Worm (Caenorhabditis elegans): ENCODE results near the gene M162.7.
A peak's percentile ranks its signal among the peaks of the same experiment; 100 is the strongest.

Gene M162.7

ce11 chrV:19802797-19803196 lies 8.0 kb upstream of the M162.7 start:
- TF ChIP-seq ceh-79 (tag; optimal IDR thresholded peaks at IDR 0.05): no peak
- TF ChIP-seq Y95B8A.8 (GFP tag; IDR thresholded peaks at IDR 0.05): no peak
- TF ChIP-seq ztf-18 (tag; optimal IDR thresholded peaks at IDR 0.05): no peak
- TF ChIP-seq B0019.2 (GFP tag; conservative IDR thresholded peaks at IDR 0.05): no peak
- no peak for TF ChIP-seq F49E8.2 (tag; optimal IDR thresholded peaks at IDR 0.05; ENCODE audit: insufficient read depth)
- no peak for TF ChIP-seq zim-3 (tag; optimal IDR thresholded peaks at IDR 0.05)
- no peak for TF ChIP-seq unc-130 (GFP tag; optimal IDR thresholded peaks at IDR 0.05)
- no peak for TF ChIP-seq fkh-3 (tag; optimal IDR thresholded peaks at IDR 0.05)
- no peak for TF ChIP-seq nhr-80 (tag; optimal IDR thresholded peaks at IDR 0.05)
- no peak for TF ChIP-seq attf-5 (GFP tag; optimal IDR thresholded peaks at IDR 0.05)
- TF ChIP-seq ekl-4 (GFP tag; IDR thresholded peaks at IDR 0.05): no peak
- TF ChIP-seq hrde-1 (tag; optimal IDR thresholded peaks at IDR 0.05; ENCODE audit: borderline replicate concordance): no peak
- TF ChIP-seq egrh-3 (GFP tag; IDR thresholded peaks at IDR 0.05): no peak
- TF ChIP-seq sptf-2 (GFP tag; optimal IDR thresholded peaks at IDR 0.05): no peak
- TF ChIP-seq ceh-91 (GFP tag; IDR thresholded peaks at IDR 0.05): no peak
- no peak for TF ChIP-seq F10E7.11 (tag; optimal IDR thresholded peaks at IDR 0.05)
- no peak for TF ChIP-seq F52B5.7 (tag; optimal IDR thresholded peaks at IDR 0.05)

DNA sequence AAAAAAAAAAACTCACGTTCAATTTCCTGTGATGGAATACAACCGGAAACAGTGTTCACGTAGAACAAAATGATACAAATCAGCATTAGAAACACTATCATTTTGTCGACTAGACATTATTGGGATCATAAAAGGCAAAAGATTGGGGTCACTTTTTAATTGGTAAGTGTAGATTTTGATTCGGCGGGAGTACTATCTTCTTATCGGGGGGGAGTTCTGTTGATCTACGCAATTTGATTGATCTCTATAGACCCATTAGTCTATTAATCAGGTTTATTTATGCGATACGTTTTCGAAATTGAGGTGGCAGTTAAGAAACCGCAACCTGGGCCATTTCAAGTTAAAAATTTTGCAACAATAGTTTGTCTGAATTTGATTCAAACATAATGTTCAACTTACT lies 6.2 kb upstream of the M162.7 start, which contains the start of gene Y116F11B.2:
Gene Y116F11B.2, minus strand, starts transcription at position 101 of the 400 bp plus-strand sequence.
- TF ChIP-seq F10E7.11 (tag; optimal IDR thresholded peaks at IDR 0.05) (no peak), tlf-1 (GFP tag; optimal IDR thresholded peaks at IDR 0.05) (no peak), let-607 (tag; optimal IDR thresholded peaks at IDR 0.05) (no peak)

ce11 chrV:19790248-19790647 lies 4.6 kb downstream of the M162.7 start:
- TF ChIP-seq zfh-2 (GFP tag; conservative IDR thresholded peaks at IDR 0.05) (peak; percentile 82), ztf-18 (tag; optimal IDR thresholded peaks at IDR 0.05) (no peak), egrh-3 (GFP tag; IDR thresholded peaks at IDR 0.05) (peak; percentile 30; the same call in 1 of the 2 replicates)

ce11 chrV:19788360-19788759 lies 6.5 kb downstream of the M162.7 start, which contains the start of gene clec-258:
clec-258 (plus strand) TSS chrV:19788440.
- no peak for TF ChIP-seq die-1 (tag; optimal IDR thresholded peaks at IDR 0.05)
- TF ChIP-seq ztf-26 (tag; optimal IDR thresholded peaks at IDR 0.05): no peak
- no peak for TF ChIP-seq B0035.1 (tag; optimal IDR thresholded peaks at IDR 0.05)
- no peak for TF ChIP-seq xnd-1 (tag; optimal IDR thresholded peaks at IDR 0.05)
- TF ChIP-seq lin-54 (GFP tag; optimal IDR thresholded peaks at IDR 0.05): no peak
- TF ChIP-seq nhr-80 (tag; optimal IDR thresholded peaks at IDR 0.05): peak; percentile 56

DNA sequence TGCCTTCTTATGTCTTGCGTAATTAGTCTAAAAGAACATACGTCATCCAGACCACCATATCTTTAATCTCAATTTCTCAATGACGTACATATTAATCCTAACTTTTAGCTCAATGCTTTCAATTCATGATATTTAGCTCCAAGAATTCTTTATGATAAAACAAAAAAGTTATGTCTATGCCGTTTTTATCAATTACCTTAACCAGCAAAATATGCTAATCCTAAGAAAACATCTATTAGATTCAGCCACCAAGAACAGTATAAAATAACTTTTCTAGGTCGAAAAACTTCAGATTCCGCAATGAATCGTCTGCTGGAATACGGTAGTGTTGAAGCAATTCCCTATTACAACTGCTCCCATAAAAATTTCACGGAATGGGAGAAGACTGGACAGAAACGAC lies 11.0 kb downstream of the M162.7 start, which contains the start of gene srt-45:
Gene srt-45, plus strand, starts transcription at position 301 of the 400 bp plus-strand sequence.
- no peak for TF ChIP-seq F57C9.4 (tag; optimal IDR thresholded peaks at IDR 0.05)
- no peak for TF ChIP-seq hmg-20 (GFP tag; IDR thresholded peaks at IDR 0.05)
- no peak for TF ChIP-seq ztf-25 (GFP tag; IDR thresholded peaks at IDR 0.05)
- TF ChIP-seq ceh-100 (GFP tag; IDR thresholded peaks at IDR 0.05): no peak
- TF ChIP-seq F57A8.1 (GFP tag; optimal IDR thresholded peaks at IDR 0.05): no peak
- TF ChIP-seq nhr-80 (tag; optimal IDR thresholded peaks at IDR 0.05): no peak
- no peak for TF ChIP-seq bed-2 (GFP tag; IDR thresholded peaks at IDR 0.05)
- TF ChIP-seq lsl-1 (GFP tag; optimal IDR thresholded peaks at IDR 0.05): no peak
- no peak for TF ChIP-seq tbp1 (GFP tag; optimal IDR thresholded peaks at IDR 0.05)
